Fruit fly (Drosophila melanogaster) whole organism, pupa: Measurements from ENCODE around the gene CG33710.

Experiments
- CG10348 ChIP-seq: fragments of 200-800 bp; sonication (Bioruptor generic); IDR thresholded peaks from 2 replicates; pipeline ENCODE4 v1.3.6; 2022; ENCODE audit warnings: missing biosample characterization, missing genetic modification characterization
- CG12605 ChIP-seq: fragments of 200-800 bp; sonication (Bioruptor generic); IDR thresholded peaks from 2 replicates; pipeline ENCODE4 v1.3.6; 2022; ENCODE audit warnings: missing biosample characterization, missing genetic modification characterization
- CG13204 ChIP-seq: fragments of 200-800 bp; sonication (Bioruptor generic); optimal IDR thresholded peaks from 2 replicates; lab custom pipeline; 2018; ENCODE audit warnings: missing biosample characterization, mild to moderate bottlenecking, missing genetic modification characterization, moderate library complexity
- CG14655 ChIP-seq: fragments of 200-800 bp; sonication (Bioruptor generic); optimal IDR thresholded peaks from 3 replicates; lab custom pipeline; 2017; ENCODE audit warnings: mild to moderate bottlenecking, missing biosample characterization, missing genetic modification reagents, missing genetic modification characterization
- CG15710 ChIP-seq: fragments of 200-800 bp; sonication (Bioruptor generic); optimal IDR thresholded peaks from 2 replicates; lab custom pipeline; 2018; ENCODE audit warnings: missing biosample characterization, mild to moderate bottlenecking, missing genetic modification characterization, moderate library complexity
- CG17806 ChIP-seq: fragments of 200-800 bp; sonication (Bioruptor generic); optimal IDR thresholded peaks from 2 replicates; lab custom pipeline; 2018; ENCODE audit warnings: missing biosample characterization, mild to moderate bottlenecking, missing genetic modification characterization, moderate library complexity
- CG32121 ChIP-seq: fragments of 200-800 bp; sonication (Bioruptor generic); IDR thresholded peaks from 2 replicates; pipeline ENCODE4 v1.3.6; 2022; ENCODE audit warnings: missing biosample characterization, missing genetic modification characterization
- CG34367 ChIP-seq: fragments of 200-800 bp; sonication (Bioruptor generic); optimal IDR thresholded peaks from 2 replicates; lab custom pipeline; 2018; ENCODE audit warnings: missing biosample characterization, mild to moderate bottlenecking, missing genetic modification characterization
- CG4496 ChIP-seq: fragments of 200-800 bp; sonication (Bioruptor generic); IDR thresholded peaks from 3 replicates; pipeline ENCODE4 v1.3.6; 2022; ENCODE audit warnings: missing biosample characterization, missing genetic modification characterization
- CG8159 ChIP-seq: fragments of 200-800 bp; sonication (Bioruptor generic); optimal IDR thresholded peaks from 3 replicates; lab custom pipeline; 2018; ENCODE audit warnings: missing biosample characterization, mild to moderate bottlenecking, missing genetic modification characterization, moderate library complexity
- CG8301 ChIP-seq: fragments of 200-800 bp; sonication (Bioruptor generic); optimal IDR thresholded peaks from 2 replicates; lab custom pipeline; 2018; ENCODE audit warnings: missing biosample characterization, mild to moderate bottlenecking, missing genetic modification characterization
- CG9948 ChIP-seq: fragments of 200-800 bp; sonication (Bioruptor generic); optimal IDR thresholded peaks from 2 replicates; lab custom pipeline; 2018; ENCODE audit warnings: missing biosample characterization, mild to moderate bottlenecking, missing genetic modification characterization, moderate library complexity
- D1 ChIP-seq: fragments of 200-800 bp; sonication (Bioruptor generic); optimal IDR thresholded peaks from 2 replicates; lab custom pipeline; 2018; ENCODE audit warnings: missing biosample characterization, mild to moderate bottlenecking, missing genetic modification characterization, moderate library complexity
- EcR ChIP-seq: fragments of 200-800 bp; sonication (Bioruptor generic); optimal IDR thresholded peaks from 3 replicates; lab custom pipeline; 2019; ENCODE audit warnings: missing biosample characterization, missing genetic modification characterization, mild to moderate bottlenecking, moderate library complexity, missing genetic modification reagents
- Ets98B ChIP-seq: fragments of 200-800 bp; sonication (Bioruptor generic); IDR thresholded peaks from 2 replicates; pipeline ENCODE4 v1.3.6; 2022; ENCODE audit warnings: missing biosample characterization, missing genetic modification characterization
- Pif1A ChIP-seq: fragments of 200-800 bp; sonication (Bioruptor generic); optimal IDR thresholded peaks from 3 replicates; lab custom pipeline; 2016; ENCODE audit warnings: missing biosample characterization, missing genetic modification characterization
- Pif1B ChIP-seq: fragments of 200-800 bp; sonication (Bioruptor generic); optimal IDR thresholded peaks from 3 replicates; lab custom pipeline; 2016; ENCODE audit warnings: missing biosample characterization, missing genetic modification characterization
- Snoo ChIP-seq: fragments of 200-800 bp; sonication (Bioruptor generic); optimal IDR thresholded peaks from 3 replicates; lab custom pipeline; 2017; ENCODE audit warnings: missing biosample characterization, mild to moderate bottlenecking, missing genetic modification characterization, inconsistent platforms
- fd96Ca ChIP-seq: fragments of 200-800 bp; sonication (Bioruptor generic); IDR thresholded peaks from 3 replicates; pipeline ENCODE4 v1.3.6; 2022; ENCODE audit warnings: missing biosample characterization, missing genetic modification characterization
- gl ChIP-seq: fragments of 200-800 bp; sonication (Bioruptor generic); optimal IDR thresholded peaks from 2 replicates; lab custom pipeline; 2018; ENCODE audit warnings: missing biosample characterization, mild to moderate bottlenecking, missing genetic modification characterization
- rn ChIP-seq: fragments of 200-800 bp; sonication (Bioruptor generic); IDR thresholded peaks from 2 replicates; pipeline ENCODE4 v1.3.6; 2022; ENCODE audit warnings: missing biosample characterization, missing genetic modification characterization

The CG33710 gene

dm6 chr3L:19968725-19969598, 16.4 kb upstream of the CG33710 start:
- TF ChIP-seq D1 (tag; lab: Kevin White, UChicago) (no peak), CG14655 (GFP tag; lab: Kevin White, UChicago) (peak; percentile 15)

dm6 chr3L:19961805-19962204, 9.2 kb upstream of the CG33710 start:
- TF ChIP-seq CG8159 (tag; lab: Kevin White, UChicago), result peak; percentile 51
- TF ChIP-seq CG13204 (GFP tag; lab: Kevin White, UChicago), result no peak
- TF ChIP-seq fd96Ca (GFP tag; lab: Robert Waterston, UW), result no peak
- TF ChIP-seq CG32121 (GFP tag; lab: Robert Waterston, UW), result no peak
- TF ChIP-seq CG12605 (GFP tag; lab: Robert Waterston, UW), result peak; percentile 38; the same call in 1 of the 2 replicates
- no peak for TF ChIP-seq D1 (tag; lab: Kevin White, UChicago)
- TF ChIP-seq CG14655 (GFP tag; lab: Kevin White, UChicago), result peak; percentile 40
- TF ChIP-seq CG10348 (GFP tag; lab: Robert Waterston, UW), result no peak
- no peak for TF ChIP-seq Snoo
- no peak for TF ChIP-seq CG17806 (tag; lab: Kevin White, UChicago)
- TF ChIP-seq EcR (GFP tag; lab: Kevin White, UChicago), result no peak
- TF ChIP-seq Pif1A, result no peak
- TF ChIP-seq CG9948 (tag; lab: Kevin White, UChicago), result no peak
- TF ChIP-seq CG34367 (tag; lab: Kevin White, UChicago), result peak; percentile 41
- no peak for TF ChIP-seq Ets98B
- TF ChIP-seq rn (GFP tag; lab: Robert Waterston, UW), result no peak
- 0 out of 3 replicates have a peak, but pooled peaks have one; percentile 20 for TF ChIP-seq CG4496 (GFP tag; lab: Robert Waterston, UW)
- peak; percentile 26 for TF ChIP-seq Pif1B
- peak; percentile 56 for TF ChIP-seq CG15710 (tag; lab: Kevin White, UChicago)
- no peak for TF ChIP-seq gl (tag; lab: Kevin White, UChicago)
- peak; percentile 39 for TF ChIP-seq CG8301

DNA sequence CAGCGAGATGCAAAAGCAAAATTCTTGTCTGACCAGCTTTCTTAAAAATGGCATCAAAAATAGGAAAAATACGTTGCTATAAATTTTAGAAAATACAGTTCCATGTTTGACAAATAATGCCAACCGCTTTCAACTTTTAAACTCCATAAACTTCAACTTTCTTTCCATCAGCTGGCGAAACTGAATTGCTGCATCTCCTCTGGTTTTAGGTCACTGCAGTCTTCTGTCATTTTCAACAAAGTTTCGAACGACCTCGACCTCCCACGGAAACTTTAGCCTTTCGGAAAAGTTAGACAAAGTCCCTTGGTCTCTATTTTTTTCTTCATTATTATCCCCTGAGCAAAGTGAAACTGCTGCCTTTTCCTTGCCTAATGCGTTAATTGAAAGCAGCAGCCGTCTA, 3.1 kb upstream of the CG33710 start, which contains the start of gene CG42263:
TSS of gene CG42263 (minus strand) at position 101 of the 400 bp plus-strand sequence.
- no peak for TF ChIP-seq CG15710 (tag; lab: Kevin White, UChicago)
- no peak for TF ChIP-seq CG34367 (tag; lab: Kevin White, UChicago)
- TF ChIP-seq CG10348 (GFP tag; lab: Robert Waterston, UW), result no peak
- TF ChIP-seq gl (tag; lab: Kevin White, UChicago), result no peak
- no peak for TF ChIP-seq CG32121 (GFP tag; lab: Robert Waterston, UW)
- TF ChIP-seq rn (GFP tag; lab: Robert Waterston, UW), result no peak
- TF ChIP-seq Pif1B, result no peak
- no peak for TF ChIP-seq CG8301
- TF ChIP-seq CG9948 (tag; lab: Kevin White, UChicago), result no peak

- TF ChIP-seq CG12605 (GFP tag; lab: Robert Waterston, UW) (no peak), fd96Ca (GFP tag; lab: Robert Waterston, UW) (no peak), rn (GFP tag; lab: Robert Waterston, UW) (no peak), CG13204 (GFP tag; lab: Kevin White, UChicago) (no peak), CG15710 (tag; lab: Kevin White, UChicago) (no peak), gl (tag; lab: Kevin White, UChicago) (no peak), CG8301 (no peak), EcR (GFP tag; lab: Kevin White, UChicago) (no peak), Pif1B (no peak), D1 (tag; lab: Kevin White, UChicago) (no peak), CG17806 (tag; lab: Kevin White, UChicago) (no peak), CG14655 (GFP tag; lab: Kevin White, UChicago) (no peak), CG34367 (tag; lab: Kevin White, UChicago) (no peak), CG4496 (GFP tag; lab: Robert Waterston, UW) (no peak), CG32121 (GFP tag; lab: Robert Waterston, UW) (no peak), CG8159 (tag; lab: Kevin White, UChicago) (no peak), Ets98B (no peak), Snoo (no peak), CG9948 (tag; lab: Kevin White, UChicago) (no peak), Pif1A (no peak)
These were observed 1.8 kb upstream of the CG33710 start, which contains the start of gene CG42654 for dm6 chr3L:19954426-19954825. Gene CG42654 (minus strand): TSS chr3L:19954526.

- no peak for TF ChIP-seq CG34367 (tag; lab: Kevin White, UChicago)
- no peak for TF ChIP-seq CG10348 (GFP tag; lab: Robert Waterston, UW)
- TF ChIP-seq gl (tag; lab: Kevin White, UChicago), result no peak
- TF ChIP-seq CG12605 (GFP tag; lab: Robert Waterston, UW), result no peak
- TF ChIP-seq fd96Ca (GFP tag; lab: Robert Waterston, UW), result no peak
- TF ChIP-seq CG4496 (GFP tag; lab: Robert Waterston, UW), result no peak
- no peak for TF ChIP-seq CG32121 (GFP tag; lab: Robert Waterston, UW)
- no peak for TF ChIP-seq Pif1B
- TF ChIP-seq D1 (tag; lab: Kevin White, UChicago), result no peak
- no peak for TF ChIP-seq CG8301
- TF ChIP-seq rn (GFP tag; lab: Robert Waterston, UW), result no peak
- no peak for TF ChIP-seq EcR (GFP tag; lab: Kevin White, UChicago)
- TF ChIP-seq, all 21 proteins: peak for 0
These were observed 1.0 kb upstream of the CG33710 start, which contains the start of gene CG42655 for dm6 chr3L:19953612-19954011. Gene CG42655 (minus strand): TSS chr3L:19953712.
